Worm (Caenorhabditis elegans) whole organism, L1 larva: Measurements from ENCODE around the gene Y67H2A.7.

ENCODE experiments used
- aly-2 ChIP-seq: fragments of 150-350 bp; optimal IDR thresholded peaks from 2 replicates; lab custom pipeline; 2014; ENCODE audit warnings: missing biosample characterization, missing genetic modification characterization
- ama-1 ChIP-seq: fragments of 150-350 bp; optimal IDR thresholded peaks from 2 replicates; lab custom pipeline; 2014
- jun-1 ChIP-seq: fragments of 150-350 bp; optimal IDR thresholded peaks from 2 replicates; lab custom pipeline; 2014; ENCODE audit warnings: missing biosample characterization, missing genetic modification reagents, missing genetic modification characterization
- mdl-1 ChIP-seq, 2 experiments: fragments of 150-350 bp; optimal IDR thresholded peaks; 2 replicates each; lab custom pipeline; 2014 to 2017; ENCODE audit warnings: missing biosample characterization in 2 of 2, missing genetic modification characterization in 2 of 2, inconsistent platforms in 1 of 2
- nhr-28 ChIP-seq: fragments of 150-350 bp; optimal IDR thresholded peaks from 2 replicates; lab custom pipeline; 2014; ENCODE audit warnings: missing biosample characterization, missing genetic modification characterization
- sptf-1 ChIP-seq: fragments of 150-350 bp; optimal IDR thresholded peaks from 2 replicates; lab custom pipeline; 2014; ENCODE audit warnings: missing biosample characterization, missing genetic modification characterization
- zip-4 ChIP-seq: fragments of 200-800 bp; sonication (Bioruptor generic); optimal IDR thresholded peaks from 2 replicates; lab custom pipeline; 2018; ENCODE audit warnings: mild to moderate bottlenecking, missing genetic modification characterization, moderate library complexity, missing compliant biosample characterization

DNA sequence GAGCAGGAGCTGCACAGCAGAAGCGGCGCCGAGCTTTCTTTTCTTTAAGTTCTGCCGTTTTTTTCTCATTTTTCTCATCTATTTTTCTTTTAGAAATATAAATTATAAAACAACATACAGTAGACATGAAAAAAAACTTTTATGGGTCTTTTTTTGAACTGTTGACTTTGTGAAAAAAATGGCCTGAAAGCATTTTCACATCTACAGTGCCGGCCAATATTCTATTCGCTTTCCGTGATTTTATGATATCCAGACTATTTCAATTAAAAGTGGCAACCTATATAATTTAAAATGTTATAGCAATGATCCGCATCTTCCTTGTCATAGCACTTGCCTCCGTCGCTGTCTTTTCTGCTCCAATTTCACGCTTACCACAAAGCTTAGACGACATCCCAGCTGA lies 24.5 kb downstream of the Y67H2A.7 start, which contains the start of gene far-6:
- TF ChIP-seq nhr-28 (tag; lab: Kevin White, UChicago) = no peak
- TF ChIP-seq zip-4 (GFP tag; lab: Kevin White, UChicago) = no peak
- no peak for TF ChIP-seq sptf-1 (tag; lab: Kevin White, UChicago)
- no peak for TF ChIP-seq ama-1 (lab: Kevin White, UChicago)
- TF ChIP-seq aly-2 (tag; lab: Kevin White, UChicago) = no peak
- no peak for TF ChIP-seq jun-1 (tag; lab: Kevin White, UChicago)
- no peak for TF ChIP-seq mdl-1 (tag; optimal IDR thresholded peaks at IDR 0.05; lab: Kevin White, UChicago)
